Fruit fly (Drosophila melanogaster): ENCODE results near the gene CG13850.
A peak's percentile ranks its signal among the peaks of the same experiment; 100 is the strongest.

Gene CG13850

dm6 chr3R:22367126-22368076, 43.3 kb downstream of the CG13850 start, which contains the start of the genes Polr3F and PyK (continued):
- TF ChIP-seq CG11902 (GFP tag; optimal IDR thresholded peaks at IDR 0.05) (no peak), dsx (GFP tag; optimal IDR thresholded peaks at IDR 0.05; ENCODE audit: poor library complexity, severe bottlenecking) (peak; percentile 16), CG15336 (GFP tag; IDR thresholded peaks at IDR 0.05) (peak; percentile 58), dac (GFP tag; optimal IDR thresholded peaks at IDR 0.05) (peak; percentile 30), acj6 (GFP tag; optimal IDR thresholded peaks at IDR 0.05) (peak; percentile 1), ss (GFP tag; optimal IDR thresholded peaks at IDR 0.05) (peak in 1 of 2 experiments; percentile 32), Hr39 (GFP tag; optimal IDR thresholded peaks at IDR 0.05) (peak; percentile 20), CG3919 (GFP tag; optimal IDR thresholded peaks at IDR 0.05) (no peak), CG10669 (GFP tag; optimal IDR thresholded peaks at IDR 0.05) (peak; percentile 47)

DNA sequence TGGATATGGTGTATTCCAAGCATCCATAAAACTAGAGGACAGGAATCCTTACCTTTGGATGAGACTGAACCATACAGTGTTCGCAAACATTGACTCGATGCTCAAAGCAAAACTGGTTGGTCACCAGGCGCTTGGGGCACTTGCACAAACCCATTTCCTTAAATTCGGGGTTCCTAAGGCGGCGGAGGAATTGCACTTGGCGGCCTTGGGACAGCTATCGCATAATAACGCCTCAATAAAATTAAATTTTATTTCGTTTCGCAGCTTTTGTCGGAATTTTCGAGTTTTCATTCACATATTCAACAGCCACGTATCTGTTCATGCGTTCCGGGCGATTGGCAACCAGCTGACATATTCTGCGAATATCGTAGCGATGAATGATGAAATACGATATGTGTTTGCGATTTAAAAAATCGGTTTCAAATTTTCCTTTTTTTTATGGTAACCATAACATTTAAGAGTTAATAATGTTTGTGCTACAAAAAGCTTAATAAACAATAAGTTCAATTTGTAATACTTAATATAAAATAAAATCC, 45.0 kb downstream of the CG13850 start, which contains the start of gene CG5382:
Gene CG5382 (minus strand): TSS at position 324 of the 536 bp plus-strand sequence.
- TF ChIP-seq esn (GFP tag; optimal IDR thresholded peaks at IDR 0.05), result no peak
- no peak for TF ChIP-seq CG32006 (GFP tag; optimal IDR thresholded peaks at IDR 0.05)
- no peak for TF ChIP-seq pdm3 (GFP tag; optimal IDR thresholded peaks at IDR 0.05)
- no peak for TF ChIP-seq CG6808 (GFP tag; optimal IDR thresholded peaks at IDR 0.05)
- TF ChIP-seq CG9139 (GFP tag; optimal IDR thresholded peaks at IDR 0.05), result no peak
- no peak for TF ChIP-seq OdsH (GFP tag; optimal IDR thresholded peaks at IDR 0.05)
- no peak for TF ChIP-seq Smox (GFP tag; optimal IDR thresholded peaks at IDR 0.05)
- no peak for TF ChIP-seq Eip78C (GFP tag)
- TF ChIP-seq Sox14 (GFP tag; optimal IDR thresholded peaks at IDR 0.05), result no peak
- no peak for TF ChIP-seq Gug (GFP tag; IDR thresholded peaks at IDR 0.05)
- TF ChIP-seq Hr4 (GFP tag; optimal IDR thresholded peaks at IDR 0.05), result no peak

- peak; percentile 74 for TF ChIP-seq CG6808 (GFP tag; optimal IDR thresholded peaks at IDR 0.05)
- TF ChIP-seq Blimp-1 (GFP tag; optimal IDR thresholded peaks at IDR 0.05), result peak; percentile 60
- TF ChIP-seq Sox15 (GFP tag; optimal IDR thresholded peaks at IDR 0.05), result peak; percentile 83
- peak; percentile 76 for TF ChIP-seq CG10669 (GFP tag; optimal IDR thresholded peaks at IDR 0.05)
- TF ChIP-seq Eip93F (GFP tag; optimal IDR thresholded peaks at IDR 0.05), result peak; percentile 88
- peak; percentile 93 for TF ChIP-seq lz (GFP tag; optimal IDR thresholded peaks at IDR 0.05)
- peak; percentile 92 for TF ChIP-seq esn (GFP tag; optimal IDR thresholded peaks at IDR 0.05)
- TF ChIP-seq CG34406 (GFP tag; optimal IDR thresholded peaks at IDR 0.05), result peak; percentile 85
- TF ChIP-seq salr (GFP tag; optimal IDR thresholded peaks at IDR 0.05), result peak; percentile 67 to 72
- TF ChIP-seq topi (GFP tag; optimal IDR thresholded peaks at IDR 0.05), result peak; percentile 88
- peak; percentile 67 for TF ChIP-seq CG6276 (GFP tag; optimal IDR thresholded peaks at IDR 0.05)
- peak; percentile 87 for TF ChIP-seq CG6163 (GFP tag; IDR thresholded peaks at IDR 0.05)
- TF ChIP-seq cyc (GFP tag; optimal IDR thresholded peaks at IDR 0.05), result peak; percentile 90
- peak; percentile 72 for TF ChIP-seq dac (GFP tag; optimal IDR thresholded peaks at IDR 0.05)
- TF ChIP-seq fd59A (GFP tag; optimal IDR thresholded peaks at IDR 0.05), result peak; percentile 63
- TF ChIP-seq achi (GFP tag; optimal IDR thresholded peaks at IDR 0.05), result peak; percentile 96
- peak; percentile 88 for TF ChIP-seq Ets21C (GFP tag; optimal IDR thresholded peaks at IDR 0.05)
- TF ChIP-seq pdm3 (GFP tag; optimal IDR thresholded peaks at IDR 0.05), result peak; percentile 90
- TF ChIP-seq CG7368 (GFP tag; optimal IDR thresholded peaks at IDR 0.05), result peak; percentile 80
- peak; percentile 84 for TF ChIP-seq CG15336 (GFP tag; IDR thresholded peaks at IDR 0.05)
- TF ChIP-seq CG8632 (GFP tag; optimal IDR thresholded peaks at IDR 0.05), result peak; percentile 75
- TF ChIP-seq Eip75B (GFP tag; optimal IDR thresholded peaks at IDR 0.05), result peak; percentile 88
- TF ChIP-seq CG11294 (GFP tag; IDR thresholded peaks at IDR 0.05), result peak; percentile 88
- TF ChIP-seq CG6792 (GFP tag; optimal IDR thresholded peaks at IDR 0.05), result peak; percentile 86
- TF ChIP-seq CG11762 (GFP tag; optimal IDR thresholded peaks at IDR 0.05; ENCODE audit: insufficient read depth), result peak; percentile 58
- peak; percentile 47 for TF ChIP-seq spab (GFP tag; optimal IDR thresholded peaks at IDR 0.05)
- TF ChIP-seq eg (GFP tag; IDR thresholded peaks at IDR 0.05), result peak; percentile 90
- peak; percentile 78 for TF ChIP-seq CG8319 (GFP tag; optimal IDR thresholded peaks at IDR 0.05)
- peak; percentile 87 for TF ChIP-seq acj6 (GFP tag; optimal IDR thresholded peaks at IDR 0.05)
- peak; percentile 92 for TF ChIP-seq CG31627 (GFP tag; optimal IDR thresholded peaks at IDR 0.05)
These were observed 48.4 kb downstream of the CG13850 start, which contains the start of the genes JMJD6, CG7071 and Muted for dm6 chr3R:22362218-22362907. JMJD6 (minus strand) TSS chr3R:22362371. CG7071 (plus strand) TSS chr3R:22362620. Muted (plus strand) TSS chr3R:22362620.

All from whole organism, prepupa.